Fruit fly (Drosophila melanogaster) whole organism, embryonic: ENCODE data around the gene Trs23.

Experiments
- Atf6 ChIP-seq: fragments of 200-800 bp; sonication (Bioruptor generic); IDR thresholded peaks from 2 replicates; pipeline ENCODE4 v1.3.6; 2022; ENCODE audit warnings: missing biosample characterization, missing genetic modification characterization
- Blimp-1 ChIP-seq: fragments of 200-800 bp; sonication (Bioruptor generic); optimal IDR thresholded peaks from 3 replicates; lab custom pipeline; 2018; ENCODE audit warnings: missing biosample characterization, missing genetic modification characterization, mild to moderate bottlenecking, moderate library complexity, missing genetic modification reagents
- CG10209 ChIP-seq: fragments of 200-800 bp; sonication (Bioruptor generic); optimal IDR thresholded peaks from 3 replicates; lab custom pipeline; 2017; ENCODE audit warnings: missing biosample characterization, mild to moderate bottlenecking, missing genetic modification characterization, missing genetic modification reagents
- CG10267 ChIP-seq: fragments of 200-800 bp; sonication (Bioruptor generic); optimal IDR thresholded peaks from 2 replicates; lab custom pipeline; 2018; ENCODE audit warnings: missing biosample characterization, mild to moderate bottlenecking, missing genetic modification characterization, moderate library complexity
- CG11456 ChIP-seq: fragments of 200-800 bp; sonication (Bioruptor generic); IDR thresholded peaks from 3 replicates; pipeline ENCODE4 v1.3.6; 2022; ENCODE audit warnings: missing biosample characterization, missing genetic modification characterization
- CG11560 ChIP-seq: fragments of 200-800 bp; sonication (Bioruptor generic); IDR thresholded peaks from 3 replicates; pipeline ENCODE4 v1.3.6; 2022; ENCODE audit warnings: missing biosample characterization, missing genetic modification characterization
- CG11696 ChIP-seq: fragments of 200-800 bp; sonication (Bioruptor generic); IDR thresholded peaks from 2 replicates; pipeline ENCODE4 v1.3.6; 2022; ENCODE audit warnings: missing biosample characterization, missing genetic modification characterization
- CG12071 ChIP-seq: fragments of 200-800 bp; sonication (Bioruptor generic); optimal IDR thresholded peaks from 3 replicates; lab custom pipeline; 2018; ENCODE audit warnings: missing biosample characterization, mild to moderate bottlenecking, missing genetic modification characterization
- CG12769 ChIP-seq: fragments of 200-800 bp; sonication (Bioruptor generic); optimal IDR thresholded peaks from 2 replicates; lab custom pipeline; 2019; ENCODE audit warnings: missing biosample characterization, mild to moderate bottlenecking, missing genetic modification characterization, moderate library complexity
- CG16779 ChIP-seq: fragments of 200-800 bp; sonication (Bioruptor generic); IDR thresholded peaks from 2 replicates; pipeline ENCODE4 v1.3.6; 2022; ENCODE audit warnings: missing biosample characterization, missing genetic modification characterization
- CG2712 ChIP-seq: fragments of 200-800 bp; optimal IDR thresholded peaks from 3 replicates; lab custom pipeline; 2019; ENCODE audit warnings: missing biosample characterization, mild to moderate bottlenecking, missing genetic modification characterization, moderate library complexity
- CG31365 ChIP-seq: fragments of 200-800 bp; sonication (Bioruptor generic); optimal IDR thresholded peaks from 2 replicates; lab custom pipeline; 2018; ENCODE audit warnings: missing biosample characterization, mild to moderate bottlenecking, missing genetic modification characterization
- CG3838 ChIP-seq: fragments of 200-800 bp; sonication (Bioruptor generic); optimal IDR thresholded peaks from 3 replicates; lab custom pipeline; 2016; ENCODE audit warnings: missing biosample characterization, missing genetic modification characterization
- CG3847 ChIP-seq: fragments of 200-800 bp; sonication (Bioruptor generic); IDR thresholded peaks from 2 replicates; pipeline ENCODE4 v1.3.6; 2022; ENCODE audit warnings: missing biosample characterization, missing genetic modification characterization
- CG3995 ChIP-seq: fragments of 200-800 bp; sonication (Bioruptor generic); optimal IDR thresholded peaks from 3 replicates; lab custom pipeline; 2016; ENCODE audit warnings: missing biosample characterization, missing genetic modification characterization
- CG4328 ChIP-seq: fragments of 200-800 bp; sonication (Bioruptor generic); optimal IDR thresholded peaks from 3 replicates; lab custom pipeline; 2017; ENCODE audit warnings: missing biosample characterization, missing genetic modification reagents, missing genetic modification characterization
- CG4360 ChIP-seq: fragments of 200-800 bp; sonication (Bioruptor generic); IDR thresholded peaks from 2 replicates; pipeline ENCODE4 v1.3.6; 2022; ENCODE audit warnings: missing biosample characterization, missing genetic modification characterization
- CG7372 ChIP-seq: fragments of 200-800 bp; sonication (Bioruptor generic); IDR thresholded peaks from 2 replicates; pipeline ENCODE4 v1.3.6; 2022; ENCODE audit warnings: missing biosample characterization, missing genetic modification characterization
- CG8924 ChIP-seq: fragments of 200-800 bp; optimal IDR thresholded peaks from 3 replicates; lab custom pipeline; 2019; ENCODE audit warnings: missing biosample characterization, mild to moderate bottlenecking, missing genetic modification characterization, moderate library complexity
- CG9437 ChIP-seq: fragments of 200-800 bp; sonication (Bioruptor generic); optimal IDR thresholded peaks from 2 replicates; lab custom pipeline; 2018; ENCODE audit warnings: missing biosample characterization, mild to moderate bottlenecking, missing genetic modification characterization
- CG9727 ChIP-seq: fragments of 200-800 bp; sonication (Bioruptor generic); optimal IDR thresholded peaks from 3 replicates; lab custom pipeline; 2017; ENCODE audit warnings: missing biosample characterization, mild to moderate bottlenecking, missing genetic modification characterization
- CkIIα-i1 ChIP-seq: fragments of 200-800 bp; sonication (Bioruptor generic); IDR thresholded peaks from 2 replicates; pipeline ENCODE4 v1.3.6; 2022; ENCODE audit warnings: missing biosample characterization, missing genetic modification characterization
- E2f2 ChIP-seq: fragments of 200-800 bp; sonication (Bioruptor generic); IDR thresholded peaks from 2 replicates; pipeline ENCODE4 v1.3.6; 2022; ENCODE audit warnings: missing biosample characterization, missing genetic modification characterization
- Gug ChIP-seq: fragments of 200-800 bp; sonication (Bioruptor generic); IDR thresholded peaks from 4 replicates; pipeline ENCODE4 v1.3.6; 2022; ENCODE audit warnings: missing biosample characterization, missing genetic modification characterization
- HmgZ ChIP-seq: fragments of 200-800 bp; sonication (Bioruptor generic); optimal IDR thresholded peaks from 2 replicates; lab custom pipeline; 2018; ENCODE audit warnings: missing biosample characterization, mild to moderate bottlenecking, missing genetic modification characterization
- Hmx ChIP-seq: fragments of 200-800 bp; sonication (Bioruptor generic); optimal IDR thresholded peaks from 2 replicates; lab custom pipeline; 2016; ENCODE audit warnings: missing biosample characterization, missing genetic modification characterization
- Med ChIP-seq: fragments of 200-800 bp; sonication (Bioruptor generic); peaks from one replicate; lab custom pipeline; 2016; ENCODE audit warnings: missing biosample characterization, missing genetic modification characterization, mild to moderate bottlenecking, inconsistent platforms, moderate library complexity
- PHDP ChIP-seq: fragments of 200-800 bp; sonication (Bioruptor generic); optimal IDR thresholded peaks from 3 replicates; lab custom pipeline; 2018; ENCODE audit warnings: missing biosample characterization, mild to moderate bottlenecking, missing genetic modification characterization, moderate library complexity
- Tbp ChIP-seq: fragments of >200 bp; optimal IDR thresholded peaks from 2 replicates; lab custom pipeline; 2018; ENCODE audit warnings: missing biosample characterization, missing genetic modification characterization
- abd-A ChIP-seq: fragments of 200-800 bp; sonication (Bioruptor generic); optimal IDR thresholded peaks from 3 replicates; lab custom pipeline; 2019; ENCODE audit warnings: missing biosample characterization, mild to moderate bottlenecking, missing genetic modification characterization, moderate library complexity
- ara ChIP-seq: fragments of 200-800 bp; sonication (Bioruptor generic); IDR thresholded peaks from 2 replicates; pipeline ENCODE4 v1.3.6; 2022; ENCODE audit warnings: missing biosample characterization, missing genetic modification characterization
- br ChIP-seq: fragments of >200 bp; optimal IDR thresholded peaks from 2 replicates; lab custom pipeline; 2017
- btn ChIP-seq: fragments of 200-800 bp; sonication (Bioruptor generic); optimal IDR thresholded peaks from 2 replicates; lab custom pipeline; 2016; ENCODE audit warnings: missing biosample characterization, missing genetic modification characterization
- chinmo ChIP-seq: fragments of 200-800 bp; sonication (Bioruptor generic); IDR thresholded peaks from 4 replicates; pipeline ENCODE4 v1.3.6; 2022; ENCODE audit warnings: missing biosample characterization, missing genetic modification characterization; ENCODE audit not compliant: partially characterized antibody
- dmrt99B ChIP-seq: fragments of 200-800 bp; sonication (Bioruptor generic); optimal IDR thresholded peaks from 2 replicates; lab custom pipeline; 2018; ENCODE audit warnings: missing biosample characterization, mild to moderate bottlenecking, missing genetic modification characterization, moderate library complexity
- en ChIP-seq: fragments of 200-800 bp; sonication (Bioruptor generic); optimal IDR thresholded peaks from 2 replicates; lab custom pipeline; 2016; ENCODE audit warnings: missing biosample characterization, missing genetic modification characterization
- fd3F ChIP-seq: fragments of 200-800 bp; sonication (Bioruptor generic); optimal IDR thresholded peaks from 2 replicates; lab custom pipeline; 2018; ENCODE audit warnings: missing biosample characterization, mild to moderate bottlenecking, missing genetic modification characterization, moderate library complexity
- gcm ChIP-seq: fragments of 200-800 bp; sonication (Bioruptor generic); optimal IDR thresholded peaks from 2 replicates; lab custom pipeline; 2019; ENCODE audit warnings: missing biosample characterization, mild to moderate bottlenecking, missing genetic modification characterization, moderate library complexity
- grn ChIP-seq: fragments of 200-800 bp; sonication (Bioruptor generic); optimal IDR thresholded peaks from 3 replicates; lab custom pipeline; 2017; ENCODE audit warnings: missing biosample characterization, missing genetic modification characterization
- lilli ChIP-seq: fragments of 200-800 bp; sonication (Bioruptor generic); optimal IDR thresholded peaks from 3 replicates; lab custom pipeline; 2016; ENCODE audit warnings: missing biosample characterization, missing genetic modification characterization
- nau ChIP-seq: fragments of 200-800 bp; sonication (Bioruptor generic); optimal IDR thresholded peaks from 3 replicates; lab custom pipeline; 2017; ENCODE audit warnings: missing biosample characterization, mild to moderate bottlenecking, missing genetic modification characterization, missing genetic modification reagents
- pnt ChIP-seq: fragments of 200-800 bp; sonication (Bioruptor generic); optimal IDR thresholded peaks from 3 replicates; lab custom pipeline; 2016; ENCODE audit warnings: missing biosample characterization, missing genetic modification characterization
- pzg ChIP-seq: fragments of 200-800 bp; sonication (Bioruptor generic); optimal IDR thresholded peaks from 3 replicates; lab custom pipeline; 2018; ENCODE audit warnings: missing biosample characterization, mild to moderate bottlenecking, missing genetic modification characterization, moderate library complexity
- scrt ChIP-seq: fragments of 200-800 bp; sonication (Bioruptor generic); optimal IDR thresholded peaks from 2 replicates; lab custom pipeline; 2018; ENCODE audit warnings: missing biosample characterization, mild to moderate bottlenecking, missing genetic modification characterization, moderate library complexity
- seq ChIP-seq: fragments of 200-800 bp; sonication (Bioruptor generic); IDR thresholded peaks from 2 replicates; pipeline ENCODE4 v1.3.6; 2022; ENCODE audit warnings: missing biosample characterization, missing genetic modification characterization
- sisA ChIP-seq: fragments of 200-800 bp; sonication (Bioruptor generic); IDR thresholded peaks from 2 replicates; pipeline ENCODE4 v1.3.6; 2022; ENCODE audit warnings: missing biosample characterization, missing genetic modification characterization
- slp2 ChIP-seq: fragments of 200-800 bp; sonication (Bioruptor generic); optimal IDR thresholded peaks from 2 replicates; lab custom pipeline; 2016; ENCODE audit warnings: missing biosample characterization, missing genetic modification characterization
- so ChIP-seq: fragments of 200-800 bp; sonication (Bioruptor generic); IDR thresholded peaks from 3 replicates; pipeline ENCODE4 v1.3.6; 2022; ENCODE audit warnings: missing biosample characterization, missing genetic modification characterization
- tgo ChIP-seq: fragments of 200-800 bp; sonication (Bioruptor generic); IDR thresholded peaks from 3 replicates; pipeline ENCODE4 v1.3.6; 2022; ENCODE audit warnings: missing biosample characterization, missing genetic modification characterization
- tll ChIP-seq, 2 experiments: fragments of 200-800 bp in 1 of 2; fragments of >200 bp in 1 of 2; sonication (Bioruptor generic) in 1 of 2; optimal IDR thresholded peaks; 2 replicates each; lab custom pipeline; 2017 to 2019; ENCODE audit warnings: missing biosample characterization in 2 of 2, missing genetic modification characterization in 2 of 2, mild to moderate bottlenecking in 1 of 2, moderate library complexity in 1 of 2
- zen2 ChIP-seq: fragments of 200-800 bp; sonication (Bioruptor generic); IDR thresholded peaks from 3 replicates; pipeline ENCODE4 v1.3.6; 2022; ENCODE audit warnings: missing biosample characterization, missing genetic modification characterization; ENCODE audit not compliant: partially characterized antibody
- zfh1 ChIP-seq: fragments of 200-800 bp; sonication (Bioruptor generic); IDR thresholded peaks from 3 replicates; pipeline ENCODE4 v1.3.6; 2022; ENCODE audit warnings: missing biosample characterization, missing genetic modification characterization

Trs23 gene

dm6 chr2L:8709413-8709812 lies 23.4 kb downstream of the Trs23 start, which contains the start of gene Hnf4 (continued):
- TF ChIP-seq grn (GFP tag; lab: Kevin White, UChicago) (peak; percentile 24), pnt (GFP tag; lab: Kevin White, UChicago) (no peak), btn (no peak), CG3838 (GFP tag; lab: Kevin White, UChicago) (no peak), en (GFP tag; lab: Kevin White, UChicago) (no peak), scrt (GFP tag; lab: Kevin White, UChicago) (no peak), seq (GFP tag; lab: Robert Waterston, UW) (no peak), zfh1 (GFP tag; lab: Robert Waterston, UW) (no peak), slp2 (no peak), zen2 (GFP tag; lab: Robert Waterston, UW) (no peak), CG12071 (no peak), CG9437 (GFP tag; lab: Kevin White, UChicago) (peak; percentile 88), Med (GFP tag; lab: Kevin White, UChicago) (peak; percentile 63), CG2712 (tag; lab: Kevin White, UChicago) (no peak), Blimp-1 (GFP tag; lab: Kevin White, UChicago) (peak; percentile 62), CG3995 (peak; percentile 53), Tbp (GFP tag; lab: Kevin White, UChicago) (no peak), tgo (no peak), CG16779 (GFP tag; lab: Robert Waterston, UW) (no peak), nau (no peak), CG11696 (no peak), CG4328 (no peak), sisA (GFP tag; lab: Robert Waterston, UW) (no peak), CG11456 (no peak), CG10209 (GFP tag; lab: Kevin White, UChicago) (no peak), CG31365 (no peak), dmrt99B (no peak), Gug (GFP tag; lab: Robert Waterston, UW) (no peak), CG8924 (no peak), CkIIα-i1 (GFP tag; lab: Robert Waterston, UW) (no peak), CG4360 (GFP tag; lab: Robert Waterston, UW) (no peak), CG12769 (peak; percentile 32), Hmx (GFP tag; lab: Kevin White, UChicago) (no peak), gcm (GFP tag; lab: Kevin White, UChicago) (no peak), pzg (GFP tag; lab: Kevin White, UChicago) (peak; percentile 61), E2f2 (peak; percentile 95), PHDP (tag; lab: Kevin White, UChicago) (no peak), Atf6 (no peak), br (no peak), lilli (GFP tag; lab: Kevin White, UChicago) (no peak), tll (GFP tag; optimal IDR thresholded peaks at IDR 0.05; lab: Kevin White, UChicago) (no peak), abd-A (tag; lab: Kevin White, UChicago) (no peak), chinmo (GFP tag; lab: Robert Waterston, UW) (peak; percentile 72; the same call in 2 of the 4 replicates), HmgZ (peak; percentile 68), CG9727 (GFP tag; lab: Kevin White, UChicago) (no peak), CG7372 (GFP tag; lab: Robert Waterston, UW) (no peak), fd3F (GFP tag; lab: Kevin White, UChicago) (no peak), CG11560 (tag; lab: Robert Waterston, UW) (no peak), ara (GFP tag; lab: Robert Waterston, UW) (no peak), so (no peak), CG3847 (GFP tag; lab: Robert Waterston, UW) (peak; percentile 73), CG10267 (tag; lab: Kevin White, UChicago) (no peak)
